Worm (Caenorhabditis elegans): Measurements from ENCODE around the gene ZC404.16.

Gene ZC404.16

ce11 chrV:6768452-6768929, 5.1 kb downstream of the ZC404.16 start, which contains the start of the genes T25F10.1 and clik-1 (continued):
- TF ChIP-seq nhr-11 (tag; optimal IDR thresholded peaks at IDR 0.05) = no peak
- TF ChIP-seq fos-1 (tag; optimal IDR thresholded peaks at IDR 0.05) = no peak
- TF ChIP-seq C34B4.2 (tag; optimal IDR thresholded peaks at IDR 0.05) = no peak
- TF ChIP-seq nhr-77 (tag; optimal IDR thresholded peaks at IDR 0.05) = no peak
- TF ChIP-seq grh-1 (GFP tag; IDR thresholded peaks at IDR 0.05) = no peak
- TF ChIP-seq tlp-1 (tag; optimal IDR thresholded peaks at IDR 0.05) = no peak
- no peak for TF ChIP-seq aly-2 (tag; optimal IDR thresholded peaks at IDR 0.05)
- TF ChIP-seq unc-30 (tag; optimal IDR thresholded peaks at IDR 0.05) = no peak
- TF ChIP-seq F16B12.6 (tag; optimal IDR thresholded peaks at IDR 0.05) = no peak
- peak; percentile 76 for TF ChIP-seq rnt-1 (tag; optimal IDR thresholded peaks at IDR 0.05)
- TF ChIP-seq mdl-1 (tag; optimal IDR thresholded peaks at IDR 0.05) = no peak
- TF ChIP-seq sup-37 (GFP tag; optimal IDR thresholded peaks at IDR 0.05) = peak; percentile 46
- TF ChIP-seq sptf-1 (tag; optimal IDR thresholded peaks at IDR 0.05) = no peak
- TF ChIP-seq C04F5.9 (tag; optimal IDR thresholded peaks at IDR 0.05) = no peak
- no peak for TF ChIP-seq nhr-84 (tag; optimal IDR thresholded peaks at IDR 0.05)
- peak; percentile 17 for TF ChIP-seq nhr-20 (tag; optimal IDR thresholded peaks at IDR 0.05)
- peak; percentile 13 for TF ChIP-seq mep-1 (tag; optimal IDR thresholded peaks at IDR 0.05)
- TF ChIP-seq efl-3 (GFP tag; optimal IDR thresholded peaks at IDR 0.05) = no peak
- TF ChIP-seq vab-15 (tag; optimal IDR thresholded peaks at IDR 0.05) = no peak
- peak; percentile 97 for TF ChIP-seq pag-3 (tag; optimal IDR thresholded peaks at IDR 0.05; ENCODE audit: borderline replicate concordance, insufficient read depth)
- no peak for TF ChIP-seq hlh-4 (tag; optimal IDR thresholded peaks at IDR 0.05)
- no peak for TF ChIP-seq zip-4 (GFP tag; optimal IDR thresholded peaks at IDR 0.05)
- no peak for TF ChIP-seq snpc-4 (tag; optimal IDR thresholded peaks at IDR 0.05)
- no peak for TF ChIP-seq lin-35 (GFP tag; optimal IDR thresholded peaks at IDR 0.05)
- TF ChIP-seq fkh-8 (tag; optimal IDR thresholded peaks at IDR 0.05) = no peak
- TF ChIP-seq pax-3 (tag; optimal IDR thresholded peaks at IDR 0.05) = no peak
- no peak for TF ChIP-seq unc-98 (GFP tag; IDR thresholded peaks at IDR 0.05)
- no peak for TF ChIP-seq Y116A8C.19 (tag; optimal IDR thresholded peaks at IDR 0.05; ENCODE audit: borderline replicate concordance)
- TF ChIP-seq sox-4 (tag; optimal IDR thresholded peaks at IDR 0.05) = no peak
- TF ChIP-seq nhr-71 (tag; optimal IDR thresholded peaks at IDR 0.05) = peak; percentile 80
- no peak for TF ChIP-seq unc-86 (tag; optimal IDR thresholded peaks at IDR 0.05)
- TF ChIP-seq lsy-2 (tag; optimal IDR thresholded peaks at IDR 0.05) = peak in 1 of 2 experiments; percentile 28
- no peak for TF ChIP-seq aha-1 (tag; optimal IDR thresholded peaks at IDR 0.05)
- no peak for TF ChIP-seq zag-1 (tag; optimal IDR thresholded peaks at IDR 0.05)
- no peak for TF ChIP-seq ets-5 (GFP tag; IDR thresholded peaks at IDR 0.05)
- TF ChIP-seq ceh-90 (tag; optimal IDR thresholded peaks at IDR 0.05) = no peak
- no peak for TF ChIP-seq nhr-47 (tag; optimal IDR thresholded peaks at IDR 0.05)
- no peak for TF ChIP-seq ama-1 (optimal IDR thresholded peaks at IDR 0.05)

ce11 chrV:6767576-6767975, 6.1 kb downstream of the ZC404.16 start:
- TF ChIP-seq zip-4 (GFP tag; optimal IDR thresholded peaks at IDR 0.05) (no peak), egl-13 (tag; optimal IDR thresholded peaks at IDR 0.05) (no peak), ceh-63 (GFP tag; optimal IDR thresholded peaks at IDR 0.05) (no peak), nhr-71 (tag; optimal IDR thresholded peaks at IDR 0.05) (peak; percentile 37), aha-1 (tag; optimal IDR thresholded peaks at IDR 0.05) (no peak), nhr-76 (tag; optimal IDR thresholded peaks at IDR 0.05) (no peak), unc-30 (tag; optimal IDR thresholded peaks at IDR 0.05) (no peak), unc-130 (tag; optimal IDR thresholded peaks at IDR 0.05) (no peak), nhr-237 (tag; optimal IDR thresholded peaks at IDR 0.05) (no peak), irx-1 (tag; optimal IDR thresholded peaks at IDR 0.05) (no peak), ceh-88 (GFP tag; IDR thresholded peaks at IDR 0.05) (no peak), mef-2 (tag; optimal IDR thresholded peaks at IDR 0.05) (no peak), fkh-4 (tag; optimal IDR thresholded peaks at IDR 0.05; ENCODE audit: borderline replicate concordance) (no peak), snu-23 (GFP tag; optimal IDR thresholded peaks at IDR 0.05) (no peak), blmp-1 (tag; optimal IDR thresholded peaks at IDR 0.05) (no peak), ceh-8 (GFP tag; optimal IDR thresholded peaks at IDR 0.05) (no peak), ztf-11 (tag; optimal IDR thresholded peaks at IDR 0.05) (no peak), pag-3 (tag; optimal IDR thresholded peaks at IDR 0.05; ENCODE audit: borderline replicate concordance, insufficient read depth) (peak; percentile 99), zag-1 (tag; optimal IDR thresholded peaks at IDR 0.05) (no peak), ama-1 (optimal IDR thresholded peaks at IDR 0.05) (no peak), sox-4 (tag; optimal IDR thresholded peaks at IDR 0.05) (no peak), rnt-1 (tag; optimal IDR thresholded peaks at IDR 0.05) (peak; percentile 52), nhr-84 (tag; optimal IDR thresholded peaks at IDR 0.05) (no peak), fkh-10 (GFP tag; optimal IDR thresholded peaks at IDR 0.05) (no peak), lin-14 (GFP tag; optimal IDR thresholded peaks at IDR 0.05) (peak; percentile 64)

Measured in whole organism, L1 larva.